Worm (Caenorhabditis elegans): ENCODE data around the gene C02B10.6.
"Not testable (repeated sequence)": the region's sequence is repeated elsewhere in the genome, so short reads cannot be mapped to it uniquely, and the experiment has no call there.

The C02B10.6 gene

DNA sequence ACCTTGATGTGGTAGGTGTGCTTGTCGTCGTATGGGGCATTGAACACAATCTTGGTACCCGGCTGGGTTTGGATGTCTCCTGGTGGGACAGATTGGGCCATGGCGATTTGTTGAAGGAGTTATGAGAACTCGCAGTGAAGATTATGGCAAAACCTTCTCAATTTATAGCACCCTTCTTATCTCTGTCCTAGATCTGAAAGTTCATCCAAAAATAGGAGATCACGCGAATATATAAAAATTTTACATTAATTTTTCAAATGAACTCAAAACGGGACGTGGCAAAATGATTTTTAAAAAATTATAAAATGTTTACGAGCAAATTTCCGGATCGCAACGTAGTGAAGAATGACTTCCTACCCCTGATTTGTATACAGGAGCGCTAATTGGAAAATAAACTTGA is 5.7 kb upstream of the C02B10.6 start, which contains the start of gene msp-53:
TSS of gene msp-53 (minus strand) at position 101 of the 400 bp plus-strand sequence.
- not testable (repeated sequence) for TF ChIP-seq pag-3 (tag; optimal IDR thresholded peaks at IDR 0.05; ENCODE audit: borderline replicate concordance); ztf-16 (tag; optimal IDR thresholded peaks at IDR 0.05); hlh-15 (tag; optimal IDR thresholded peaks at IDR 0.05)

DNA sequence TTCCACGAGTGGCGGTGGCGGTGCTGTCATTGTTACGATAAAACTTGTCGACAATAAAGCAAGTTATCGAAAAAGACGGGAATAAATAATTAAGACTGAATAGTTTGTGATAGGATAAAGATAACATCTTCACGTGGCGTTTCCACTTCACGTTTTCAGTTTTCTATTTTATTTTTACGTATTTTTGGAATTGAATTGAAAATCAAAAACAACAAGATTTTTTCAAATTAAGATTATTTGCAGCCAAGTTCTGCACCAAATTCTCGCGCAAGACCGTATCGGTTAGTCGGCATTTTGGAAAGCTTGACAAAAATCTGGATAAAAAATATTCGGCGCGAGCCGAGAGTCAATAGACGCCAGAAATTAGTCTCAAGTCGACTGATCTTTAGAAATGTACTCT is 3.8 kb upstream of the C02B10.6 start, which contains the start of gene ttbk-2.2:
TSS of gene ttbk-2.2 (minus strand) at position 101 of the 400 bp plus-strand sequence.
- TF ChIP-seq nhr-11 (tag; optimal IDR thresholded peaks at IDR 0.05); gmeb-2 (tag; optimal IDR thresholded peaks at IDR 0.05); dmd-4 (tag; optimal IDR thresholded peaks at IDR 0.05; ENCODE audit: borderline replicate concordance): not testable (repeated sequence)

DNA sequence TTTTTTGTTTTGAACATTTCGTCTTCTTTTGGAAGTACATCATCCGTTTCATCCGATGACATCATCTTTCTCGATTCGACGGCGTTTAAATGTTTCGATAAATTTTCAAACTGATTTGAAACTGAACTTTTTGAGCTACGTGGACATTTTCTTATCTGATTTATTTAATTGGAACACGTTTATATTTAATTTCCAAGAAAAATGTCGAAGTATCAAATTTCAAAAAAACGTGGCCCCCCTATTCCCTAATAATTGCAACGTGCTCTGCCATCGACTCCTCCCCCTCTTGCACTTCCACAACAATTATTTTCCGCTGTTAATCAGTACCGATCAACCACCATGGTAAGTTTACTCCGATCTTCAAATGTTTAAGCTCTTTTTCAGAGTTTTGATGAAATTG is 2.2 kb upstream of the C02B10.6 start, which contains the start of the genes R13H9.6 and rmd-6:
TSS of gene R13H9.6 (minus strand) at position 101 of the 400 bp plus-strand sequence.
TSS of gene rmd-6 (plus strand) at position 305 of the 400 bp plus-strand sequence.
- not testable (repeated sequence) for TF ChIP-seq elt-2 (tag; optimal IDR thresholded peaks at IDR 0.05); pax-1 (tag; optimal IDR thresholded peaks at IDR 0.05); T23F11.4 (GFP tag; optimal IDR thresholded peaks at IDR 0.05)

DNA sequence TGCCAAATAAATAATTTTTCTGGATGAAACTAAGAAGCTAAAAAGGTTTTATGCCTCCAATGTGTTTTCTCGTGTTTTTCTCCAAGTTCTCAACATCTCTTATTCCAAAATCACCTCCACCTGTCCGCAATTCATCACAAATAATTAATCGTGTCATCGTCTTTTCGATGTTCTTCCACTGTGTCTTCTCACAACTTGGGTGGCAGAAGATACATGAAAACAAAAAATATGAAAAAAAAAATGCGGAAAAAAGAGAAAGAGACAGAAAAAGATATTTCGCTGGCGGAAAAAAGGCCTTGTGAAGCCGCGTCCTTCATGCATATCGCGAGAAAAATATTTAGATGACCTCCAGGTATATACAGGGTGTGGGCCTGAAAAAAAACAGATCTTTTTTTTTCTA is 3.1 kb downstream of the C02B10.6 start:
- TF ChIP-seq ceh-22 (tag; optimal IDR thresholded peaks at IDR 0.05), result no peak
- no peak for TF ChIP-seq dve-1 (tag; optimal IDR thresholded peaks at IDR 0.05)
- TF ChIP-seq elt-4 (tag; optimal IDR thresholded peaks at IDR 0.05), result no peak
- no peak for TF ChIP-seq ahr-1 (tag; optimal IDR thresholded peaks at IDR 0.05)

DNA sequence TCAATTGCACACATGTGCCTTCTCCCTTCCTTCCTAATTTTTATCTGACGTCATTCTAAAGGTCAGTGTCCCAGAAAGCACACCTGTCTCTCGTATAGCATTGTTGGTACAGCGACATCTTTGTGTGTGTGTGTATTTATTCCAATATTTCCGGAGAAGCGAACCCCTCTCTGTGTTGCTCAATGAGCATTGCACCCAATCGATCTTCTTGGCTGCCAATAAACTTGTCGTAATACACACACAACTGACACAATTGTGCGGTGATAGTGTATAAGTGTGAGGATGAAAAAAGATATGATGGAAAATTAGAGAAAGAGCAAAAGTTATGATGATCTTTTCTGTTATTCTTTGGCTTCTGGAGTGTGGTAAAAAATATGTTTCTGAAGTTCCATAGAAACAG is 5.9 kb downstream of the C02B10.6 start:
- TF ChIP-seq nfya-1 (tag; optimal IDR thresholded peaks at IDR 0.05), result peak; percentile 6
- no peak for TF ChIP-seq sox-4 (tag; optimal IDR thresholded peaks at IDR 0.05)
- TF ChIP-seq hlh-15 (tag; optimal IDR thresholded peaks at IDR 0.05), result no peak
- no peak for TF ChIP-seq mec-3 (tag; optimal IDR thresholded peaks at IDR 0.05; ENCODE audit: borderline replicate concordance)
- TF ChIP-seq C38D4.7 (GFP tag; optimal IDR thresholded peaks at IDR 0.05), result no peak
- TF ChIP-seq unc-55 (GFP tag; optimal IDR thresholded peaks at IDR 0.05), result peak; percentile 71
- TF ChIP-seq hlh-6 (tag; optimal IDR thresholded peaks at IDR 0.05), result no peak
- no peak for TF ChIP-seq tbx-7 (tag; optimal IDR thresholded peaks at IDR 0.05)
- TF ChIP-seq ahr-1 (tag; optimal IDR thresholded peaks at IDR 0.05), result no peak
- no peak for TF ChIP-seq ceh-18 (tag; optimal IDR thresholded peaks at IDR 0.05)
- no peak for TF ChIP-seq ets-4 (tag; optimal IDR thresholded peaks at IDR 0.05)
- TF ChIP-seq ceh-31 (tag; optimal IDR thresholded peaks at IDR 0.05), result peak; percentile 11
- no peak for TF ChIP-seq nhr-11 (tag; optimal IDR thresholded peaks at IDR 0.05)
- no peak for TF ChIP-seq ceh-2 (tag; optimal IDR thresholded peaks at IDR 0.05)
- TF ChIP-seq syd-9 (tag; optimal IDR thresholded peaks at IDR 0.05), result no peak
- TF ChIP-seq ceh-34 (tag; optimal IDR thresholded peaks at IDR 0.05), result no peak
- no peak for TF ChIP-seq gmeb-2 (tag; optimal IDR thresholded peaks at IDR 0.05)
- TF ChIP-seq hlh-8 (tag; optimal IDR thresholded peaks at IDR 0.05), result no peak
- TF ChIP-seq fax-1 (tag; optimal IDR thresholded peaks at IDR 0.05), result no peak
- no peak for TF ChIP-seq ceh-30 (tag; optimal IDR thresholded peaks at IDR 0.05)
- no peak for TF ChIP-seq fkh-10 (GFP tag; optimal IDR thresholded peaks at IDR 0.05)

DNA sequence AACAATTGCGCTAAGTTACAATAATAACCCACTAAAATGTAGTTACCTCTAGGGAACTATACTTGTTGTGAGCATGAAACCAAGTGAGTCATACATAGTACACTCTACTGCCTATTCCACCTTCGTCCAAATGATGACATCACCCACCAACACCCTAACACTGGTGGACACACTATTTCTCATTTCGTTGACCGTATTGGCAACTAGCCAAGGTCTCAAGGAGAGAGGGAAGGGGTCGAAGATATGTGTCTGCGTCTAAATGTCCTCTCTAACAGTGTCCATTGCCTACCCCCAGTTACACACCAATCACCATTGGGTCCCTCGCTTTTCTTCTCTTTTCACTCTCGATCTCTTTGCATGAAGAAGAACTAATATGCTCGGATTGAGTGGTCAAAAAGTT is 7.2 kb downstream of the C02B10.6 start:
- TF ChIP-seq nfya-1 (tag; optimal IDR thresholded peaks at IDR 0.05), result peak; percentile 74
- peak; percentile 26 for TF ChIP-seq tbx-2 (tag; optimal IDR thresholded peaks at IDR 0.05)
- TF ChIP-seq Y22D7AL.16 (tag; optimal IDR thresholded peaks at IDR 0.05), result peak; percentile 16
- no peak for TF ChIP-seq ahr-1 (tag; optimal IDR thresholded peaks at IDR 0.05)
- TF ChIP-seq unc-55 (GFP tag; optimal IDR thresholded peaks at IDR 0.05), result peak; percentile 18
- no peak for TF ChIP-seq unc-42 (tag; optimal IDR thresholded peaks at IDR 0.05)
- peak; percentile 61 for TF ChIP-seq ref-2 (tag; optimal IDR thresholded peaks at IDR 0.05)
- TF ChIP-seq ceh-31 (tag; optimal IDR thresholded peaks at IDR 0.05), result peak; percentile 18

Data from whole organism, late embryonic.